Fruit fly (Drosophila melanogaster): Measurements from ENCODE around the gene Mad.

Gene Mad

DNA sequence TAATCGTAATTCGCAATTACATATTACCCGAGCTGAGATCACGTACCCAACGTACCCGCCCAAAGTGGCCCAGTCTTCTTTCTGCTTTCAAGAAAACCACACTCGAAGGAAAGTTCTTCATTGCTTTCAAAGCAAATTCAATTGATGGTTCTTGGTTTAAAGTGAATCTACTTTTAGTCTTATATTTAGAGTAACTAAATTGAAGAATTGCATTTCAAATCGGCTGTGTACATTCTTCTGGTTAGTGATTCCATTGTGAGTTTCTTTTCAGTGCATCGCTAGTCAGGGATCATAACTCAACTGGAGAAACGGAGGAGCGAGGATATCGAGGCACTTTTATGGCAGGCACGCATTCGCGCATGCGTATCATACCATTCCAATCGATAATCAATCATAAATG, 7.8 kb downstream of the Mad start (continued):
- TF ChIP-seq CG6276 (GFP tag; optimal IDR thresholded peaks at IDR 0.05) (no peak), CG11294 (GFP tag; IDR thresholded peaks at IDR 0.05) (0 out of 2 replicates have a peak, but pooled peaks have one; percentile 7), acj6 (GFP tag; optimal IDR thresholded peaks at IDR 0.05) (peak; percentile 41), CG6163 (GFP tag; IDR thresholded peaks at IDR 0.05) (0 out of 3 replicates have a peak, but pooled peaks have one; percentile 7), svp (GFP tag) (no peak), achi (GFP tag; optimal IDR thresholded peaks at IDR 0.05) (no peak), Eip93F (GFP tag; optimal IDR thresholded peaks at IDR 0.05) (no peak), Sox14 (GFP tag; optimal IDR thresholded peaks at IDR 0.05) (peak; percentile 38), CG31627 (GFP tag; optimal IDR thresholded peaks at IDR 0.05) (peak; percentile 24), CG15336 (GFP tag; IDR thresholded peaks at IDR 0.05) (no peak), CG9139 (GFP tag; optimal IDR thresholded peaks at IDR 0.05) (no peak), Eip75B (GFP tag; optimal IDR thresholded peaks at IDR 0.05) (peak; percentile 33), CG8119 (GFP tag; IDR thresholded peaks at IDR 0.05) (no peak), CG10669 (GFP tag; optimal IDR thresholded peaks at IDR 0.05) (no peak), CG7368 (GFP tag; optimal IDR thresholded peaks at IDR 0.05) (no peak), Smox (GFP tag; optimal IDR thresholded peaks at IDR 0.05) (peak; percentile 28), esn (GFP tag; optimal IDR thresholded peaks at IDR 0.05) (peak; percentile 36), CG11902 (GFP tag; optimal IDR thresholded peaks at IDR 0.05) (no peak), OdsH (GFP tag; optimal IDR thresholded peaks at IDR 0.05) (peak; percentile 37)

DNA sequence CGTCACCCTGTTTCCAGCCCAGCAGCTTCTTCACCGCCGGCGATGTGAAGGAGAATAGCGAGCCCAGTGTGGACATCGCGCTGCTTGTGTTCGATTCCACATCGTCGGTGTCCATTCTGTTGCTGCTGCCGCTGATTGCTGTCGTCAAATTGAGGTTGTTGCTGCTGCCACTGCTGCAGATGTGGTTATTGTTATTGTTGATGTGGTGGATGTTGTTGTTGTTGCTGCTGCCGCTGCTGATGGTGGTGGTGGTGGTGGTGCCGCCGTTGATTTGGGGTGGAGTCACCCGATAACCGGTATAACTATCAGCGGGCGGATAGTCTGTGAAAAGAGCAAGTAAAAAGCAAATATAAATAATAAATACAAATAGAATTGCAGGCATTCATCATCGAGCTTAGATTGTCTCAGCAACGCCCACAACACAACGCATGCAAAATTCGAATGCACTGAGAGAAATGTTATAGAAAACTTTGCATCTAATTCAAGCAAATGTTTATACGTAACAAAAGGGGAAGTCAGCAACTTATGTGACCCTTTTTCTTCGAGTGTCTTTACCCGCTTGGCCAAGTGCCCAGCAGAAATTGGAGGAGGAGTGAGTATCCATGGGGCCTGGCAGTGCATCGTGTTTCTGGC, 10.4 kb downstream of the Mad start:
- TF ChIP-seq CG15336 (GFP tag; IDR thresholded peaks at IDR 0.05) (peak; percentile 58), Gug (GFP tag; IDR thresholded peaks at IDR 0.05) (peak; percentile 48; the same call in 1 of the 2 replicates), Lpt (GFP tag; optimal IDR thresholded peaks at IDR 0.05) (peak; percentile 66), CG3032 (tag; optimal IDR thresholded peaks at IDR 0.05) (no peak), Sox14 (GFP tag; optimal IDR thresholded peaks at IDR 0.05) (no peak), vri (GFP tag; optimal IDR thresholded peaks at IDR 0.05) (no peak), CG6854 (GFP tag; optimal IDR thresholded peaks at IDR 0.05) (no peak), net (GFP tag; optimal IDR thresholded peaks at IDR 0.05) (peak; percentile 15), fkh (GFP tag; optimal IDR thresholded peaks at IDR 0.05) (peak; percentile 8), CG1621 (tag; optimal IDR thresholded peaks at IDR 0.05) (no peak), Eip78C (GFP tag) (peak; percentile 50), CG4318 (GFP tag; optimal IDR thresholded peaks at IDR 0.05) (peak; percentile 15), CG6163 (GFP tag; IDR thresholded peaks at IDR 0.05) (peak; percentile 48; the same call in 2 of the 3 replicates), CG8119 (GFP tag; IDR thresholded peaks at IDR 0.05) (peak; percentile 69; the same call in 2 of the 3 replicates), achi (GFP tag; optimal IDR thresholded peaks at IDR 0.05) (peak; percentile 27), CG11762 (GFP tag; optimal IDR thresholded peaks at IDR 0.05; ENCODE audit: insufficient read depth) (no peak), dac (GFP tag; optimal IDR thresholded peaks at IDR 0.05) (peak; percentile 8), eg (GFP tag; IDR thresholded peaks at IDR 0.05) (peak; percentile 80), Hr4 (GFP tag; optimal IDR thresholded peaks at IDR 0.05) (peak; percentile 67), CG11294 (GFP tag; IDR thresholded peaks at IDR 0.05) (peak; percentile 51), OdsH (GFP tag; optimal IDR thresholded peaks at IDR 0.05) (peak; percentile 5), CG32006 (GFP tag; optimal IDR thresholded peaks at IDR 0.05) (peak; percentile 69)

DNA sequence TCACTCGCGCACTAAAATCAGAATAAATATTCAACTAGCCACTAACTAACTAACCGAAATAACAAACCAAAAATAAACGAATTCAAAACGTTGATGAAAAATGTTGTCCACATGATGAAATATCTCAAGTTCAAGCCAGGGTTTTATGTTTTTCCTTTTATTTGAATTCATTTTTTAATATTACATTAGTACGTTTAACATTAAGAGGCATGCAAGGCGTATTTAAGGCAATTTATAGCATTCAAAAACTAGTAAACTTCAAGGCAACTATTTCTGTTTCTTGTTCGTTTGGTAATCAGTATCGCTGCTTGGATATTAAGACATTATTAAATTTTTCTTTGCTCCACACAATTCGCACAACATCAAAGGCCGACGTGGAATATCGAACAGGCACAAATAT, 13.5 kb downstream of the Mad start:
- no peak for TF ChIP-seq salr (GFP tag; optimal IDR thresholded peaks at IDR 0.05)
- TF ChIP-seq CG11902 (GFP tag; optimal IDR thresholded peaks at IDR 0.05), result no peak
- TF ChIP-seq vri (GFP tag; optimal IDR thresholded peaks at IDR 0.05), result no peak
- TF ChIP-seq cyc (GFP tag; optimal IDR thresholded peaks at IDR 0.05), result no peak
- TF ChIP-seq Hr4 (GFP tag; optimal IDR thresholded peaks at IDR 0.05), result no peak
- no peak for TF ChIP-seq pdm3 (GFP tag; optimal IDR thresholded peaks at IDR 0.05)
